Fruit fly (Drosophila melanogaster) whole organism, embryonic: ENCODE results near the gene CG5515.

Source experiments
- Aef1 ChIP-seq: fragments of 200-800 bp; sonication (Bioruptor generic); IDR thresholded peaks from 3 replicates; pipeline ENCODE4 v1.3.6; 2022; ENCODE audit warnings: missing biosample characterization, missing genetic modification characterization
- Antp ChIP-seq: fragments of 200-800 bp; sonication (Bioruptor generic); optimal IDR thresholded peaks from 3 replicates; lab custom pipeline; 2016; ENCODE audit warnings: missing biosample characterization, missing genetic modification characterization
- Bgb ChIP-seq: fragments of 200-800 bp; sonication (Bioruptor generic); IDR thresholded peaks from 2 replicates; pipeline ENCODE4 v1.3.6; 2022; ENCODE audit warnings: missing biosample characterization, missing genetic modification characterization; ENCODE audit not compliant: partially characterized antibody
- CG11398 ChIP-seq: fragments of 200-800 bp; sonication (Bioruptor generic); optimal IDR thresholded peaks from 2 replicates; lab custom pipeline; 2016; ENCODE audit warnings: missing biosample characterization, missing genetic modification characterization
- CG12942 ChIP-seq: fragments of 200-800 bp; sonication (Bioruptor generic); optimal IDR thresholded peaks from 3 replicates; lab custom pipeline; 2016; ENCODE audit warnings: missing biosample characterization, missing genetic modification characterization
- CG13287 ChIP-seq: fragments of 200-800 bp; sonication (Bioruptor generic); IDR thresholded peaks from 2 replicates; pipeline ENCODE4 v1.3.6; 2022; ENCODE audit warnings: missing biosample characterization, missing genetic modification characterization; ENCODE audit not compliant: partially characterized antibody
- CG13296 ChIP-seq: fragments of 200-800 bp; sonication (Bioruptor generic); optimal IDR thresholded peaks from 3 replicates; lab custom pipeline; 2018; ENCODE audit warnings: missing biosample characterization, mild to moderate bottlenecking, missing genetic modification characterization
- CG15696 ChIP-seq: fragments of 200-800 bp; sonication (Bioruptor generic); optimal IDR thresholded peaks from 2 replicates; lab custom pipeline; 2019; ENCODE audit warnings: missing biosample characterization, mild to moderate bottlenecking, missing genetic modification characterization, moderate library complexity
- CG16779 ChIP-seq: fragments of 200-800 bp; sonication (Bioruptor generic); IDR thresholded peaks from 2 replicates; pipeline ENCODE4 v1.3.6; 2022; ENCODE audit warnings: missing biosample characterization, missing genetic modification characterization
- CG16815 ChIP-seq: fragments of 200-800 bp; sonication (Bioruptor generic); optimal IDR thresholded peaks from 3 replicates; lab custom pipeline; 2017; ENCODE audit warnings: missing biosample characterization, mild to moderate bottlenecking, missing genetic modification characterization
- CG2120 ChIP-seq: fragments of 200-800 bp; sonication (Bioruptor generic); optimal IDR thresholded peaks from 3 replicates; lab custom pipeline; 2016; ENCODE audit warnings: missing biosample characterization, missing genetic modification characterization
- CG2875 ChIP-seq: fragments of 200-800 bp; sonication (Bioruptor generic); optimal IDR thresholded peaks from 2 replicates; lab custom pipeline; 2017; ENCODE audit warnings: missing biosample characterization, mild to moderate bottlenecking, missing genetic modification characterization, missing genetic modification reagents
- CG32532 ChIP-seq: fragments of 200-800 bp; sonication (Bioruptor generic); IDR thresholded peaks from 2 replicates; pipeline ENCODE4 v1.3.6; 2022; ENCODE audit warnings: missing biosample characterization, missing genetic modification characterization
- CG34422 ChIP-seq: fragments of 200-800 bp; sonication (Bioruptor generic); IDR thresholded peaks from 3 replicates; pipeline ENCODE4 v1.3.6; 2022; ENCODE audit warnings: missing biosample characterization, missing genetic modification characterization
- CG42726 ChIP-seq: fragments of 200-800 bp; sonication (Bioruptor generic); IDR thresholded peaks from 2 replicates; pipeline ENCODE4 v1.3.6; 2022; ENCODE audit warnings: missing biosample characterization, missing genetic modification characterization; ENCODE audit not compliant: partially characterized antibody
- CG5953 ChIP-seq: fragments of 200-800 bp; sonication (Bioruptor generic); IDR thresholded peaks from 2 replicates; pipeline ENCODE4 v1.3.6; 2022; ENCODE audit warnings: missing biosample characterization, missing genetic modification characterization
- CG6813 ChIP-seq: fragments of 200-800 bp; sonication (Bioruptor generic); optimal IDR thresholded peaks from 2 replicates; lab custom pipeline; 2017; ENCODE audit warnings: missing biosample characterization, missing genetic modification characterization, mild to moderate bottlenecking, moderate library complexity, missing genetic modification reagents
- CG7271 ChIP-seq: fragments of 200-800 bp; sonication (Bioruptor generic); optimal IDR thresholded peaks from 2 replicates; lab custom pipeline; 2018; ENCODE audit warnings: missing biosample characterization, mild to moderate bottlenecking, missing genetic modification characterization, moderate library complexity
- CG7556 ChIP-seq: fragments of 200-800 bp; sonication (Bioruptor generic); optimal IDR thresholded peaks from 2 replicates; lab custom pipeline; 2017; ENCODE audit warnings: missing biosample characterization, mild to moderate bottlenecking, missing genetic modification characterization
- CG7786 ChIP-seq: fragments of 200-800 bp; sonication (Bioruptor generic); optimal IDR thresholded peaks from 2 replicates; lab custom pipeline; 2016; ENCODE audit warnings: missing biosample characterization, missing genetic modification characterization
- CG9437 ChIP-seq: fragments of 200-800 bp; sonication (Bioruptor generic); optimal IDR thresholded peaks from 2 replicates; lab custom pipeline; 2018; ENCODE audit warnings: missing biosample characterization, mild to moderate bottlenecking, missing genetic modification characterization
- CG9797 ChIP-seq: fragments of 200-800 bp; sonication (Bioruptor generic); optimal IDR thresholded peaks from 3 replicates; lab custom pipeline; 2018; ENCODE audit warnings: missing biosample characterization, mild to moderate bottlenecking, missing genetic modification characterization
- D19B ChIP-seq: fragments of 200-800 bp; sonication (Bioruptor generic); optimal IDR thresholded peaks from 2 replicates; lab custom pipeline; 2017; ENCODE audit warnings: missing biosample characterization, mild to moderate bottlenecking, missing genetic modification characterization
- Deaf1 ChIP-seq: fragments of 200-800 bp; optimal IDR thresholded peaks from 3 replicates; lab custom pipeline; 2019; ENCODE audit warnings: missing biosample characterization, mild to moderate bottlenecking, missing genetic modification characterization, moderate library complexity
- MBD-R2 ChIP-seq: fragments of 200-800 bp; sonication (Bioruptor generic); IDR thresholded peaks from 2 replicates; pipeline ENCODE4 v1.3.6; 2022; ENCODE audit warnings: missing biosample characterization, missing genetic modification characterization
- Sox102F ChIP-seq: fragments of 200-800 bp; sonication (Bioruptor generic); optimal IDR thresholded peaks from 2 replicates; lab custom pipeline; 2018; ENCODE audit warnings: missing biosample characterization, mild to moderate bottlenecking, missing genetic modification characterization, moderate library complexity
- Spps ChIP-seq: fragments of 200-800 bp; sonication (Bioruptor generic); optimal IDR thresholded peaks from 2 replicates; lab custom pipeline; 2018; ENCODE audit warnings: missing biosample characterization, mild to moderate bottlenecking, missing genetic modification characterization
- Trl ChIP-seq, 3 experiments: fragments of >200 bp in 2 of 3; fragments of 200-800 bp in 1 of 3; sonication (Bioruptor generic) in 1 of 3; optimal IDR thresholded peaks; 2 replicates in 1 of 3; 3 replicates in 2 of 3; lab custom pipeline; 2016 to 2017; ENCODE audit warnings: missing biosample characterization in 1 of 3, missing genetic modification characterization in 1 of 3
- ac ChIP-seq: fragments of 200-800 bp; sonication (Bioruptor generic); optimal IDR thresholded peaks from 3 replicates; lab custom pipeline; 2017; ENCODE audit warnings: missing biosample characterization, mild to moderate bottlenecking, missing genetic modification characterization
- amos ChIP-seq: fragments of 200-800 bp; sonication (Bioruptor generic); IDR thresholded peaks from 2 replicates; pipeline ENCODE4 v1.3.6; 2022; ENCODE audit warnings: missing biosample characterization, missing genetic modification characterization; ENCODE audit not compliant: partially characterized antibody
- ato ChIP-seq: fragments of 200-800 bp; sonication (Bioruptor generic); IDR thresholded peaks from 2 replicates; pipeline ENCODE4 v1.3.6; 2022; ENCODE audit warnings: missing biosample characterization, missing genetic modification characterization; ENCODE audit not compliant: partially characterized antibody
- chinmo ChIP-seq: fragments of 200-800 bp; sonication (Bioruptor generic); IDR thresholded peaks from 4 replicates; pipeline ENCODE4 v1.3.6; 2022; ENCODE audit warnings: missing biosample characterization, missing genetic modification characterization; ENCODE audit not compliant: partially characterized antibody
- dan ChIP-seq: fragments of 200-800 bp; sonication (Bioruptor generic); IDR thresholded peaks from 2 replicates; pipeline ENCODE4 v1.3.6; 2022; ENCODE audit warnings: missing biosample characterization, missing genetic modification characterization
- exex ChIP-seq: fragments of 200-800 bp; sonication (Bioruptor generic); optimal IDR thresholded peaks from 4 replicates; lab custom pipeline; 2018; ENCODE audit warnings: missing biosample characterization, mild to moderate bottlenecking, missing genetic modification characterization, moderate library complexity
- eyg ChIP-seq: fragments of 200-800 bp; sonication (Bioruptor generic); optimal IDR thresholded peaks from 3 replicates; lab custom pipeline; 2016; ENCODE audit warnings: missing biosample characterization, missing genetic modification characterization
- ftz-f1 ChIP-seq: fragments of 200-800 bp; sonication (Bioruptor generic); optimal IDR thresholded peaks from 2 replicates; lab custom pipeline; 2016; ENCODE audit warnings: missing biosample characterization, missing genetic modification characterization
- gfzf ChIP-seq: fragments of 200-800 bp; sonication (Bioruptor generic); optimal IDR thresholded peaks from 2 replicates; lab custom pipeline; 2016; ENCODE audit warnings: missing biosample characterization, mild to moderate bottlenecking, missing genetic modification characterization, moderate library complexity
- gsb ChIP-seq: fragments of 200-800 bp; sonication (Bioruptor generic); IDR thresholded peaks from 2 replicates; pipeline ENCODE4 v1.3.6; 2022; ENCODE audit warnings: missing biosample characterization, missing genetic modification characterization
- hb ChIP-seq: fragments of 200-800 bp; sonication (Bioruptor generic); IDR thresholded peaks from 3 replicates; pipeline ENCODE4 v1.3.6; 2022; ENCODE audit warnings: missing biosample characterization, missing genetic modification characterization; ENCODE audit not compliant: partially characterized antibody
- hbn ChIP-seq: fragments of 200-800 bp; sonication (Bioruptor generic); IDR thresholded peaks from 2 replicates; pipeline ENCODE4 v1.3.6; 2022; ENCODE audit warnings: missing biosample characterization, missing genetic modification characterization; ENCODE audit not compliant: partially characterized antibody
- kni ChIP-seq: fragments of 200-800 bp; sonication (Bioruptor generic); optimal IDR thresholded peaks from 3 replicates; lab custom pipeline; 2017; ENCODE audit warnings: mild to moderate bottlenecking, missing biosample characterization, missing genetic modification reagents, missing genetic modification characterization
- knrl ChIP-seq: fragments of 200-800 bp; sonication (Bioruptor generic); IDR thresholded peaks from 3 replicates; pipeline ENCODE4 v1.3.6; 2022; ENCODE audit warnings: missing biosample characterization, missing genetic modification characterization; ENCODE audit not compliant: partially characterized antibody
- maf-S ChIP-seq: fragments of 200-800 bp; sonication (Bioruptor generic); optimal IDR thresholded peaks from 2 replicates; lab custom pipeline; 2016; ENCODE audit warnings: missing biosample characterization, missing genetic modification characterization
- otp ChIP-seq: fragments of 200-800 bp; sonication (Bioruptor generic); IDR thresholded peaks from 3 replicates; pipeline ENCODE4, ENCODE4 v1.3.6; 2022; ENCODE audit warnings: missing biosample characterization, missing genetic modification characterization
- rib ChIP-seq: fragments of 200-800 bp; sonication (Bioruptor generic); IDR thresholded peaks from 2 replicates; pipeline ENCODE4 v1.3.6; 2022; ENCODE audit warnings: missing biosample characterization, missing genetic modification characterization
- sens ChIP-seq: fragments of 200-800 bp; sonication (Bioruptor generic); peaks from one replicate; lab custom pipeline; 2016; ENCODE audit warnings: missing biosample characterization, missing genetic modification characterization
- sr ChIP-seq: fragments of 200-800 bp; sonication (Bioruptor generic); IDR thresholded peaks from 3 replicates; pipeline ENCODE4 v1.3.6; 2022; ENCODE audit warnings: missing biosample characterization, missing genetic modification characterization
- tio ChIP-seq: fragments of 200-800 bp; sonication (Bioruptor generic); optimal IDR thresholded peaks from 2 replicates; lab custom pipeline; 2017; ENCODE audit warnings: missing biosample characterization, missing genetic modification characterization, inconsistent platforms
- zf30C ChIP-seq: fragments of 200-800 bp; sonication (Bioruptor generic); optimal IDR thresholded peaks from 3 replicates; lab custom pipeline; 2018; ENCODE audit warnings: missing biosample characterization, mild to moderate bottlenecking, missing genetic modification characterization

The CG5515 gene

dm6 chr3R:24218565-24218964 lies 29.9 kb upstream of the CG5515 start, which contains the start of gene CG17786 (continued):
- TF ChIP-seq tio (GFP tag; lab: Kevin White, UChicago) (no peak), sens (GFP tag; lab: Kevin White, UChicago) (peak; percentile 75), Sox102F (GFP tag; lab: Kevin White, UChicago) (no peak), CG7556 (no peak), Deaf1 (tag; lab: Kevin White, UChicago) (peak; percentile 64), MBD-R2 (GFP tag; lab: Robert Waterston, UW) (peak; percentile 21; the same call in 1 of the 2 replicates), CG2120 (GFP tag; lab: Kevin White, UChicago) (no peak), zf30C (GFP tag; lab: Kevin White, UChicago) (no peak), knrl (GFP tag; lab: Robert Waterston, UW) (0 out of 3 replicates have a peak, but pooled peaks have one; percentile 25), CG32532 (GFP tag; lab: Robert Waterston, UW) (0 out of 2 replicates have a peak, but pooled peaks have one; percentile 18), Antp (GFP tag; lab: Kevin White, UChicago) (peak; percentile 13), D19B (GFP tag; lab: Kevin White, UChicago) (no peak), CG2875 (GFP tag; lab: Kevin White, UChicago) (no peak), gsb (GFP tag; lab: Robert Waterston, UW) (no peak), ftz-f1 (no peak), rib (0 out of 2 replicates have a peak, but pooled peaks have one; percentile 40), Aef1 (GFP tag; lab: Robert Waterston, UW) (no peak), ac (GFP tag; lab: Kevin White, UChicago) (no peak), Spps (tag; lab: Kevin White, UChicago) (no peak), CG7786 (GFP tag; lab: Kevin White, UChicago) (no peak), CG6813 (GFP tag; lab: Kevin White, UChicago) (no peak), sr (GFP tag; lab: Robert Waterston, UW) (0 out of 3 replicates have a peak, but pooled peaks have one; percentile 22), CG42726 (GFP tag; lab: Robert Waterston, UW) (peak; percentile 26; the same call in 1 of the 2 replicates), CG15696 (tag; lab: Kevin White, UChicago) (no peak), CG9437 (GFP tag; lab: Kevin White, UChicago) (no peak), kni (GFP tag; lab: Kevin White, UChicago) (peak; percentile 73), CG7271 (tag; lab: Kevin White, UChicago) (no peak), otp (GFP tag; lab: Robert Waterston, UW) (peak; percentile 36; the same call in 1 of the 3 replicates), Trl (optimal IDR thresholded peaks at IDR 0.05; lab: Kevin White, UChicago) (peak; percentile 79 to 81), Trl (GFP tag; optimal IDR thresholded peaks at IDR 0.05; lab: Kevin White, UChicago) (no peak), maf-S (GFP tag; lab: Kevin White, UChicago) (no peak), CG13296 (GFP tag; lab: Kevin White, UChicago) (peak; percentile 3), Bgb (GFP tag; lab: Robert Waterston, UW) (no peak; the same call in 1 of the 2 replicates), CG12942 (GFP tag; lab: Kevin White, UChicago) (no peak), CG9797 (no peak), chinmo (GFP tag; lab: Robert Waterston, UW) (peak; percentile 89; the same call in 3 of the 4 replicates), ato (GFP tag; lab: Robert Waterston, UW) (no peak), exex (no peak), amos (GFP tag; lab: Robert Waterston, UW) (peak; percentile 27; the same call in 1 of the 2 replicates), hbn (GFP tag; lab: Robert Waterston, UW) (0 out of 2 replicates have a peak, but pooled peaks have one; percentile 29), CG11398 (no peak), gfzf (GFP tag; lab: Kevin White, UChicago) (no peak), CG16815 (GFP tag; lab: Kevin White, UChicago) (no peak), dan (GFP tag; lab: Robert Waterston, UW) (no peak), CG16779 (GFP tag; lab: Robert Waterston, UW) (no peak), CG13287 (GFP tag; lab: Robert Waterston, UW) (peak; percentile 64), CG34422 (no peak), hb (GFP tag; lab: Robert Waterston, UW) (no peak), CG5953 (GFP tag; lab: Robert Waterston, UW) (0 out of 2 replicates have a peak, but pooled peaks have one; percentile 9), eyg (GFP tag; lab: Kevin White, UChicago) (no peak)
